Worm (Caenorhabditis elegans) whole organism, L2 larva: Measurements from ENCODE around the gene old-1.

Experiments used
- C34F6.9 ChIP-seq: fragments of 150-350 bp; optimal IDR thresholded peaks from 2 replicates; lab custom pipeline; 2014; ENCODE audit warnings: missing biosample characterization, missing genetic modification characterization
- F13H6.1 ChIP-seq: sonication (generic microtip); optimal IDR thresholded peaks from 2 replicates; lab custom pipeline; 2016; ENCODE audit warnings: missing genetic modification characterization, missing compliant biosample characterization
- R02D3.7 ChIP-seq: fragments of 150-350 bp; optimal IDR thresholded peaks from 2 replicates; lab custom pipeline; 2014; ENCODE audit warnings: missing biosample characterization, missing genetic modification characterization
- Y55F3AM.14 ChIP-seq: fragments of 200-800 bp; sonication (Bioruptor generic); optimal IDR thresholded peaks from 2 replicates; lab custom pipeline; 2018; ENCODE audit warnings: mild to moderate bottlenecking, missing genetic modification characterization, missing compliant biosample characterization
- ZK546.5 ChIP-seq: sonication (generic microtip); optimal IDR thresholded peaks from 2 replicates; lab custom pipeline; 2017; ENCODE audit warnings: missing biosample characterization, missing genetic modification characterization
- alr-1 ChIP-seq: fragments of 150-350 bp; optimal IDR thresholded peaks from 2 replicates; lab custom pipeline; 2014; ENCODE audit warnings: missing biosample characterization, missing genetic modification characterization
- aly-2 ChIP-seq: fragments of 150-350 bp; optimal IDR thresholded peaks from 2 replicates; lab custom pipeline; 2014; ENCODE audit warnings: missing biosample characterization, missing genetic modification characterization
- ama-1 ChIP-seq: fragments of 150-350 bp; optimal IDR thresholded peaks from 2 replicates; lab custom pipeline; 2018; ENCODE audit warnings: inconsistent platforms
- blmp-1 ChIP-seq: sonication (generic microtip); optimal IDR thresholded peaks from 2 replicates; lab custom pipeline; 2017; ENCODE audit warnings: missing genetic modification characterization, mild to moderate bottlenecking, missing compliant biosample characterization, antibody characterized with exemption, moderate library complexity; ENCODE audit not compliant: insufficient read depth
- dmd-4 ChIP-seq: sonication (generic microtip); optimal IDR thresholded peaks from 2 replicates; lab custom pipeline; 2017; ENCODE audit warnings: missing biosample characterization, missing genetic modification characterization
- elt-1 ChIP-seq: fragments of 150-350 bp; optimal IDR thresholded peaks from 2 replicates; lab custom pipeline; 2014; ENCODE audit warnings: missing biosample characterization, missing genetic modification characterization
- elt-3 ChIP-seq: sonication (generic microtip); optimal IDR thresholded peaks from 2 replicates; lab custom pipeline; 2017; ENCODE audit warnings: missing biosample characterization, missing genetic modification characterization
- fos-1 ChIP-seq: fragments of 150-350 bp; optimal IDR thresholded peaks from 2 replicates; lab custom pipeline; 2014; ENCODE audit warnings: missing biosample characterization, missing genetic modification characterization
- lin-11 ChIP-seq: fragments of 150-350 bp; sonication (generic microtip); optimal IDR thresholded peaks from 2 replicates; lab custom pipeline; 2014; ENCODE audit warnings: missing biosample characterization, missing genetic modification characterization, inconsistent platforms, mixed read lengths
- lin-13 ChIP-seq: fragments of 150-350 bp; optimal IDR thresholded peaks from 2 replicates; lab custom pipeline; 2014; ENCODE audit warnings: missing biosample characterization, missing genetic modification reagents, missing genetic modification characterization
- lin-39 ChIP-seq: fragments of 150-350 bp; optimal IDR thresholded peaks from 2 replicates; lab custom pipeline; 2014; ENCODE audit warnings: missing biosample characterization, missing genetic modification reagents, missing genetic modification characterization
- lsy-2 ChIP-seq, 2 experiments: fragments of 150-350 bp in 1 of 2; sonication (generic microtip) in 1 of 2; optimal IDR thresholded peaks; 2 replicates each; lab custom pipeline; 2014 to 2017; ENCODE audit warnings: missing biosample characterization in 2 of 2, missing genetic modification characterization in 2 of 2
- mab-5 ChIP-seq: fragments of 150-350 bp; optimal IDR thresholded peaks from 2 replicates; lab custom pipeline; 2014; ENCODE audit warnings: missing biosample characterization, missing genetic modification characterization
- mbf-1 ChIP-seq: sonication (generic microtip); optimal IDR thresholded peaks from 2 replicates; lab custom pipeline; 2017; ENCODE audit warnings: missing biosample characterization, missing genetic modification characterization
- mdl-1 ChIP-seq, 2 experiments: fragments of 150-350 bp in 1 of 2; sonication (generic microtip) in 1 of 2; optimal IDR thresholded peaks; 2 replicates each; lab custom pipeline; 2017; ENCODE audit warnings: missing biosample characterization in 2 of 2, missing genetic modification characterization in 2 of 2
- nhr-10 ChIP-seq: sonication (generic microtip); optimal IDR thresholded peaks from 2 replicates; lab custom pipeline; 2017; ENCODE audit warnings: missing biosample characterization, missing genetic modification characterization
- nhr-21 ChIP-seq: fragments of 150-350 bp; optimal IDR thresholded peaks from 2 replicates; lab custom pipeline; 2014; ENCODE audit warnings: missing biosample characterization, missing genetic modification characterization
- nhr-237 ChIP-seq: fragments of 150-350 bp; optimal IDR thresholded peaks from 2 replicates; lab custom pipeline; 2014; ENCODE audit warnings: missing biosample characterization, missing genetic modification characterization
- nhr-25 ChIP-seq: fragments of 150-350 bp; sonication (generic microtip); optimal IDR thresholded peaks from 3 replicates; lab custom pipeline; 2014; ENCODE audit warnings: missing biosample characterization, missing genetic modification characterization
- nhr-6 ChIP-seq: fragments of 150-350 bp; optimal IDR thresholded peaks from 2 replicates; lab custom pipeline; 2014; ENCODE audit warnings: missing biosample characterization, missing genetic modification characterization
- nhr-77 ChIP-seq: fragments of 150-350 bp; optimal IDR thresholded peaks from 2 replicates; lab custom pipeline; 2014; ENCODE audit warnings: missing biosample characterization, missing genetic modification characterization
- sem-4 ChIP-seq: fragments of 150-350 bp; optimal IDR thresholded peaks from 2 replicates; lab custom pipeline; 2014; ENCODE audit warnings: missing biosample characterization, missing genetic modification reagents, missing genetic modification characterization
- sma-3 ChIP-seq: sonication (generic microtip); optimal IDR thresholded peaks from 2 replicates; lab custom pipeline; 2016; ENCODE audit warnings: missing genetic modification reagents, missing genetic modification characterization, missing compliant biosample characterization
- sma-9 ChIP-seq, 2 experiments: fragments of 150-350 bp in 1 of 2; sonication (generic microtip) in 1 of 2; optimal IDR thresholded peaks; 2 replicates each; lab custom pipeline; 2014 to 2016; ENCODE audit warnings: missing genetic modification characterization in 2 of 2, mild to moderate bottlenecking in 1 of 2, missing biosample characterization in 1 of 2, missing compliant biosample characterization in 1 of 2, missing genetic modification reagents in 1 of 2, moderate library complexity in 1 of 2
- snpc-4 ChIP-seq: fragments of 150-350 bp; optimal IDR thresholded peaks from 2 replicates; lab custom pipeline; 2014; ENCODE audit warnings: missing biosample characterization, missing genetic modification characterization
- unc-55 ChIP-seq: fragments of 150-350 bp; sonication (generic microtip); optimal IDR thresholded peaks from 3 replicates; lab custom pipeline; 2014; ENCODE audit warnings: missing biosample characterization, missing genetic modification reagents, missing genetic modification characterization
- unc-62 ChIP-seq: fragments of 150-350 bp; optimal IDR thresholded peaks from 2 replicates; lab custom pipeline; 2014; ENCODE audit warnings: missing biosample characterization, missing genetic modification reagents, missing genetic modification characterization
- zag-1 ChIP-seq: fragments of 150-350 bp; optimal IDR thresholded peaks from 2 replicates; lab custom pipeline; 2014; ENCODE audit warnings: missing biosample characterization, missing genetic modification characterization
- ztf-1 ChIP-seq: fragments of 200-800 bp; sonication (Bioruptor generic); conservative IDR thresholded peaks from 2 replicates; pipeline ENCODE4 v1.3.6; 2022; ENCODE audit warnings: missing genetic modification characterization, missing compliant biosample characterization
- ztf-11 ChIP-seq: sonication (generic microtip); optimal IDR thresholded peaks from 2 replicates; lab custom pipeline; 2017; ENCODE audit warnings: missing biosample characterization, missing genetic modification characterization

old-1 gene

ce11 chrII:9868698-9869097 is at the start of gene old-1:
TSS of gene old-1 (minus strand) at chrII:9868747.
- no peak for TF ChIP-seq aly-2 (tag; lab: Kevin White, UChicago)
- no peak for TF ChIP-seq Y55F3AM.14 (GFP tag; lab: Kevin White, UChicago)
- TF ChIP-seq fos-1 (tag; lab: Kevin White, UChicago): no peak
- no peak for TF ChIP-seq mdl-1 (tag; optimal IDR thresholded peaks at IDR 0.05; lab: Kevin White, UChicago)
- TF ChIP-seq ZK546.5 (tag; lab: Kevin White, UChicago): no peak
- no peak for TF ChIP-seq mab-5
- TF ChIP-seq snpc-4 (tag; lab: Kevin White, UChicago): no peak
- TF ChIP-seq zag-1: no peak
- TF ChIP-seq unc-55 (GFP tag; lab: Kevin White, UChicago): no peak
- no peak for TF ChIP-seq C34F6.9 (tag; lab: Kevin White, UChicago)
- TF ChIP-seq, all 48 proteins: peak for 0

- TF ChIP-seq unc-62 (GFP tag; lab: Kevin White, UChicago): no peak
Measured at ce11 chrII:9917904-9918303, 49.4 kb upstream of the old-1 start, which contains the start of gene C05C10.8. TSS of gene C05C10.8 (minus strand) at chrII:9918004.

DNA sequence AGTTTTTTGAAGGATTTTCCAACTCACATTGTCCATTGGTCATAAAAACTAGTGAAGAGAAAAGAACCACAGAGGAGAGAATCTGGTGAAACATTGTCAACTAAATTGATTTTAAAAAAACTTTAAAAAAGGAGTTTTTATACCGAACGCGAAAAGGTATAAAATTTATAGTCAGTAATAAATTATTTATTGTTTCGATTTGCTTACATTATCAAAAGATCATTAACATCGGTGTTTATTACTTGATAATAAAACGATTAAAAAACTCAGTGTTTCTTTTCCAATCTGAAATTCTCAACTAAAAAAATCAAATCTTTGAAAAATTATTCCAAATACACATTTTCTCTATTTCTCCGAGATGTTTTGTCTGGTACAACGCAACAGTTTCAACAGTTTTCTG is 47.6 kb upstream of the old-1 start, which contains the start of gene F26C11.4:
Gene F26C11.4 (minus strand): TSS at position 101 of the 400 bp plus-strand sequence.
- TF ChIP-seq nhr-10 (tag; lab: Kevin White, UChicago): no peak

ce11 chrII:9914999-9915398 is 46.5 kb upstream of the old-1 start, which contains the start of gene F26C11.3:
TSS of gene F26C11.3 (minus strand) at chrII:9915099.
- no peak for TF ChIP-seq R02D3.7 (tag; lab: Kevin White, UChicago)
- no peak for TF ChIP-seq sma-9 (GFP tag; optimal IDR thresholded peaks at IDR 0.05; lab: Kevin White, UChicago)
- TF ChIP-seq sma-9 (tag; optimal IDR thresholded peaks at IDR 0.05; lab: Kevin White, UChicago): no peak
- TF ChIP-seq aly-2 (tag; lab: Kevin White, UChicago): no peak
- no peak for TF ChIP-seq ztf-11
- no peak for TF ChIP-seq elt-1 (tag; lab: Kevin White, UChicago)
- TF ChIP-seq ztf-1 (GFP tag; lab: Robert Waterston, UW): no peak
- no peak for TF ChIP-seq nhr-237 (tag; lab: Kevin White, UChicago)
- TF ChIP-seq ama-1: no peak
- no peak for TF ChIP-seq nhr-10 (tag; lab: Kevin White, UChicago)
- no peak for TF ChIP-seq lin-39 (tag; lab: Kevin White, UChicago)
- TF ChIP-seq snpc-4 (tag; lab: Kevin White, UChicago): no peak
- TF ChIP-seq fos-1 (tag; lab: Kevin White, UChicago): no peak
- no peak for TF ChIP-seq mab-5
- TF ChIP-seq nhr-77 (tag; lab: Kevin White, UChicago): no peak
- no peak for TF ChIP-seq lin-13 (GFP tag; lab: Kevin White, UChicago)
- no peak for TF ChIP-seq alr-1 (tag; lab: Kevin White, UChicago)
- no peak for TF ChIP-seq unc-62 (GFP tag; lab: Kevin White, UChicago)
- no peak for TF ChIP-seq zag-1
- no peak for TF ChIP-seq unc-55 (GFP tag; lab: Kevin White, UChicago)

DNA sequence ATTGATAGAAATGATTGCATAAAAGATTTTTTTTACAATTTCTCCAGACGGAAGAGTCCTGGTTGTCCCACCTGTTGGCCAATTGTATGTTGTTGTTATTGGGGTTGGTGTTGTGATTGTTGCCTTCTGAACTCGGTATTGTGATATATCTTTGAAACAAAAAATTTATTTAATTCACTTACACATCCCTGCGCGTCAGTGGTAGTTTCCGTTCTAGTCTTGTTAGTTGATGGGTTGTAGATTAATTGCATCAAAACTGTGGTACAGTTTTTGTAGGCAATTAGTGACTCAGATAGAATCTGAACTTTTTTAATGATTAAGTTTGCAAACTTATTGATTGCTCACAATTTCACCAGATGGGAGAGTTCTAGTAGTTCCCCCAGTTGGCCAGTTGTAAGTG is 35.9 kb upstream of the old-1 start:
- TF ChIP-seq nhr-77 (tag; lab: Kevin White, UChicago) (no peak), alr-1 (tag; lab: Kevin White, UChicago) (no peak), dmd-4 (tag; lab: Kevin White, UChicago) (no peak), F13H6.1 (no peak), sma-3 (GFP tag; lab: Kevin White, UChicago) (no peak), elt-1 (tag; lab: Kevin White, UChicago) (no peak), zag-1 (no peak), C34F6.9 (tag; lab: Kevin White, UChicago) (no peak), lin-39 (tag; lab: Kevin White, UChicago) (no peak), blmp-1 (tag; lab: Kevin White, UChicago) (no peak), lsy-2 (tag; optimal IDR thresholded peaks at IDR 0.05; lab: Kevin White, UChicago) (no peak), nhr-10 (tag; lab: Kevin White, UChicago) (no peak), mab-5 (no peak), mbf-1 (tag; lab: Kevin White, UChicago) (no peak), nhr-25 (tag; lab: Kevin White, UChicago) (no peak), aly-2 (tag; lab: Kevin White, UChicago) (no peak), ztf-11 (no peak)

- no peak for TF ChIP-seq aly-2 (tag; lab: Kevin White, UChicago)
- no peak for TF ChIP-seq nhr-21 (tag; lab: Kevin White, UChicago)
- no peak for TF ChIP-seq nhr-6 (tag; lab: Kevin White, UChicago)
- TF ChIP-seq lin-39 (tag; lab: Kevin White, UChicago): no peak
- TF ChIP-seq sem-4 (tag; lab: Kevin White, UChicago): no peak
- TF ChIP-seq lsy-2 (tag; optimal IDR thresholded peaks at IDR 0.05; lab: Kevin White, UChicago): no peak
- no peak for TF ChIP-seq elt-3 (tag; lab: Kevin White, UChicago)
- no peak for TF ChIP-seq dmd-4 (tag; lab: Kevin White, UChicago)
- no peak for TF ChIP-seq Y55F3AM.14 (GFP tag; lab: Kevin White, UChicago)
- TF ChIP-seq C34F6.9 (tag; lab: Kevin White, UChicago): no peak
- no peak for TF ChIP-seq lin-11 (tag; lab: Kevin White, UChicago)
Measured at ce11 chrII:9900276-9900675, 31.7 kb upstream of the old-1 start, which contains the start of gene unc-4. TSS of gene unc-4 (minus strand) at chrII:9900376.
